Worm (Caenorhabditis elegans) whole organism, L4/young adult: Measurements from ENCODE around the gene mac-1.

Experiments
- W03F9.2 ChIP-seq: fragments of 150-350 bp; optimal IDR thresholded peaks from 2 replicates; lab custom pipeline; 2014; ENCODE audit warnings: missing biosample characterization, missing genetic modification characterization
- dao-5 ChIP-seq: sonication (generic microtip); optimal IDR thresholded peaks from 2 replicates; lab custom pipeline; 2016; ENCODE audit warnings: missing genotype, missing genetic modification characterization, moderate library complexity, missing compliant biosample characterization
- him-1 ChIP-seq: sonication (generic microtip); optimal IDR thresholded peaks from 2 replicates; lab custom pipeline; 2016; ENCODE audit warnings: missing genotype, missing genetic modification reagents, missing genetic modification characterization, missing compliant biosample characterization

- TF ChIP-seq W03F9.2 (peak; percentile 91), dao-5 (tag; lab: Kevin White, UChicago) (no peak), him-1 (tag; lab: Kevin White, UChicago) (no peak)
Observed at ce11 chrII:13369231-13369630, 48.5 kb upstream of the mac-1 start, which contains the start of gene Y48C3A.20.
